Fruit fly (Drosophila melanogaster): ENCODE measurements around the gene Alg13.

Gene Alg13

dm6 chr3R:29089662-29090007 is 48.7 kb downstream of the Alg13 start (continued):
- TF ChIP-seq CG8944 (GFP tag; optimal IDR thresholded peaks at IDR 0.05), result peak; percentile 35
- TF ChIP-seq CG12071 (GFP tag; optimal IDR thresholded peaks at IDR 0.05), result peak; percentile 39
- peak; percentile 20 for TF ChIP-seq CG17359 (tag; optimal IDR thresholded peaks at IDR 0.05)
- TF ChIP-seq Neu2 (GFP tag; optimal IDR thresholded peaks at IDR 0.05; ENCODE audit: borderline replicate concordance), result no peak
- TF ChIP-seq h (optimal IDR thresholded peaks at IDR 0.05), result no peak
- no peak for TF ChIP-seq TFAM (GFP tag; optimal IDR thresholded peaks at IDR 0.05)
- TF ChIP-seq HLH4C (GFP tag; IDR thresholded peaks at IDR 0.05; ENCODE audit: partially characterized antibody), result no peak
- TF ChIP-seq CG18599 (GFP tag; optimal IDR thresholded peaks at IDR 0.05), result peak; percentile 75
- TF ChIP-seq CG17328 (GFP tag; IDR thresholded peaks at IDR 0.05), result no peak
- TF ChIP-seq sisA (GFP tag; IDR thresholded peaks at IDR 0.05), result peak; percentile 40
- TF ChIP-seq hb (GFP tag; IDR thresholded peaks at IDR 0.05; ENCODE audit: partially characterized antibody), result no peak
- peak; percentile 47 for TF ChIP-seq CG15696 (tag; optimal IDR thresholded peaks at IDR 0.05)
- peak; percentile 20 for TF ChIP-seq CG30403 (GFP tag; optimal IDR thresholded peaks at IDR 0.05)
- TF ChIP-seq Six4 (GFP tag; optimal IDR thresholded peaks at IDR 0.05), result peak; percentile 44
- peak; percentile 62 for TF ChIP-seq nau (GFP tag; optimal IDR thresholded peaks at IDR 0.05)
- no peak for TF ChIP-seq kay (GFP tag; optimal IDR thresholded peaks at IDR 0.05)
- no peak for TF ChIP-seq CG3065 (GFP tag; optimal IDR thresholded peaks at IDR 0.05)
- TF ChIP-seq Optix (GFP tag; IDR thresholded peaks at IDR 0.05), result no peak
- no peak for TF ChIP-seq CrebB (tag; optimal IDR thresholded peaks at IDR 0.05)
- TF ChIP-seq CG7357 (GFP tag; IDR thresholded peaks at IDR 0.05), result peak; percentile 50; the same call in 1 of the 3 replicates
- no peak for TF ChIP-seq Opbp (GFP tag; IDR thresholded peaks at IDR 0.05; ENCODE audit: partially characterized antibody)
- no peak for TF ChIP-seq Hey (tag; optimal IDR thresholded peaks at IDR 0.05)
- TF ChIP-seq Xbp1 (GFP tag; optimal IDR thresholded peaks at IDR 0.05), result no peak
- TF ChIP-seq nerfin-1 (tag; optimal IDR thresholded peaks at IDR 0.05), result peak; percentile 52
- TF ChIP-seq Dbx (GFP tag; IDR thresholded peaks at IDR 0.05), result 0 out of 3 replicates have a peak, but pooled peaks have one; percentile 21
- no peak for TF ChIP-seq dimm (GFP tag; IDR thresholded peaks at IDR 0.05)
- TF ChIP-seq CG4617 (GFP tag; optimal IDR thresholded peaks at IDR 0.05; ENCODE audit: borderline replicate concordance), result no peak
- TF ChIP-seq CG1832 (GFP tag; optimal IDR thresholded peaks at IDR 0.05), result no peak
- no peak for TF ChIP-seq CG31388 (GFP tag; optimal IDR thresholded peaks at IDR 0.05)
- TF ChIP-seq CG12942 (GFP tag; optimal IDR thresholded peaks at IDR 0.05), result no peak
- TF ChIP-seq CkIIα-i1 (GFP tag; IDR thresholded peaks at IDR 0.05), result no peak
- TF ChIP-seq klu (GFP tag; IDR thresholded peaks at IDR 0.05), result peak; percentile 57; the same call in 1 of the 2 replicates
- TF ChIP-seq Dip3 (GFP tag; optimal IDR thresholded peaks at IDR 0.05), result no peak
- peak; percentile 35 for TF ChIP-seq Fer3 (tag; optimal IDR thresholded peaks at IDR 0.05)
- TF ChIP-seq CG16779 (GFP tag; IDR thresholded peaks at IDR 0.05), result no peak
- TF ChIP-seq Kr (GFP tag; optimal IDR thresholded peaks at IDR 0.05), result no peak
- no peak for TF ChIP-seq CG4854 (GFP tag; optimal IDR thresholded peaks at IDR 0.05)
- no peak for TF ChIP-seq CG9797 (GFP tag; optimal IDR thresholded peaks at IDR 0.05)
- peak; percentile 27; the same call in 1 of the 2 replicates for TF ChIP-seq ssp (GFP tag; IDR thresholded peaks at IDR 0.05)
- peak; percentile 49 for TF ChIP-seq D19A (tag; optimal IDR thresholded peaks at IDR 0.05)
- TF ChIP-seq Xrp1 (GFP tag; IDR thresholded peaks at IDR 0.05), result peak; percentile 71
- no peak for TF ChIP-seq CG2129 (GFP tag; IDR thresholded peaks at IDR 0.05; ENCODE audit: partially characterized antibody)
- TF ChIP-seq Dll (GFP tag; IDR thresholded peaks at IDR 0.05; ENCODE audit: partially characterized antibody), result no peak
- peak; percentile 50 for TF ChIP-seq HHEX (GFP tag; optimal IDR thresholded peaks at IDR 0.05)
- peak; percentile 21; the same call in 1 of the 2 replicates for TF ChIP-seq stc (GFP tag; IDR thresholded peaks at IDR 0.05)
- TF ChIP-seq ro (GFP tag; IDR thresholded peaks at IDR 0.05), result no peak
- no peak for TF ChIP-seq ara (GFP tag; IDR thresholded peaks at IDR 0.05)
- TF ChIP-seq CG14710 (tag; optimal IDR thresholded peaks at IDR 0.05), result no peak
- TF ChIP-seq CG11247 (GFP tag; IDR thresholded peaks at IDR 0.05), result 0 out of 2 replicates have a peak, but pooled peaks have one; percentile 38
- TF ChIP-seq CG7987 (GFP tag; optimal IDR thresholded peaks at IDR 0.05), result no peak
- TF ChIP-seq Stat92E (GFP tag; optimal IDR thresholded peaks at IDR 0.05), result no peak
